Worm (Caenorhabditis elegans) whole organism, L1 larva: ENCODE results near the gene dmsr-8.

ENCODE experiments used
- aha-1 ChIP-seq: fragments of 150-350 bp; optimal IDR thresholded peaks from 2 replicates; lab custom pipeline; 2014; ENCODE audit warnings: missing biosample characterization, missing genetic modification characterization
- alr-1 ChIP-seq: fragments of 200-800 bp; sonication (Bioruptor generic); optimal IDR thresholded peaks from 2 replicates; lab custom pipeline; 2018; ENCODE audit warnings: borderline replicate concordance, mild to moderate bottlenecking, missing genetic modification characterization, missing compliant biosample characterization
- ceh-8 ChIP-seq: fragments of 200-800 bp; sonication (Bioruptor generic); optimal IDR thresholded peaks from 2 replicates; lab custom pipeline; 2018; ENCODE audit warnings: mild to moderate bottlenecking, missing genetic modification characterization, moderate library complexity, missing compliant biosample characterization
- ceh-82 ChIP-seq, 3 experiments: fragments of 150-350 bp in 1 of 3; sonication (generic microtip) in 2 of 3; optimal IDR thresholded peaks; 2 replicates each; lab custom pipeline; 2014 to 2017; ENCODE audit warnings: missing biosample characterization in 3 of 3, missing genetic modification characterization in 3 of 3
- ces-1 ChIP-seq: fragments of 150-350 bp; optimal IDR thresholded peaks from 2 replicates; lab custom pipeline; 2014; ENCODE audit warnings: missing biosample characterization, missing genetic modification reagents, missing genetic modification characterization
- dpl-1 ChIP-seq, 3 experiments: fragments of 150-350 bp in 2 of 3; sonication (generic microtip) in 1 of 3; optimal IDR thresholded peaks; 2 replicates each; lab custom pipeline; 2014 to 2017; ENCODE audit warnings: missing biosample characterization in 3 of 3, missing genetic modification characterization in 3 of 3, missing genetic modification reagents in 3 of 3
- dsc-1 ChIP-seq: sonication (generic microtip); optimal IDR thresholded peaks from 2 replicates; lab custom pipeline; 2016; ENCODE audit warnings: mild to moderate bottlenecking, missing genetic modification characterization, missing compliant biosample characterization
- efl-1 ChIP-seq, 4 experiments: fragments of 150-350 bp; optimal IDR thresholded peaks in 3 of 4; peaks in 1 of 4; 1 replicate in 1 of 4; 2 replicates in 3 of 4; lab custom pipeline; 2014; ENCODE audit warnings: missing biosample characterization in 2 of 4, missing genetic modification characterization in 2 of 4, missing genetic modification reagents in 2 of 4
- egl-27 ChIP-seq, 2 experiments: fragments of 150-350 bp in 1 of 2; sonication (generic microtip); optimal IDR thresholded peaks; 3 replicates each; lab custom pipeline; 2017 to 2018; ENCODE audit warnings: missing biosample characterization in 2 of 2, missing genetic modification characterization in 2 of 2, missing genetic modification reagents in 2 of 2
- elt-3 ChIP-seq, 6 experiments: fragments of 150-350 bp in 1 of 6; sonication (generic microtip); optimal IDR thresholded peaks; 2 replicates each; lab custom pipeline; 2017 to 2018; ENCODE audit warnings: missing biosample characterization in 6 of 6, missing genetic modification characterization in 6 of 6, inconsistent platforms in 1 of 6
- ets-5 ChIP-seq: fragments of 200-800 bp; sonication (Bioruptor generic); IDR thresholded peaks from 2 replicates; pipeline ENCODE4 v1.3.6; 2022; ENCODE audit warnings: missing genetic modification characterization, missing compliant biosample characterization
- fkh-10 ChIP-seq: sonication (generic microtip); optimal IDR thresholded peaks from 2 replicates; lab custom pipeline; 2017; ENCODE audit warnings: missing biosample characterization, missing genetic modification reagents, missing genetic modification characterization
- fkh-4 ChIP-seq: sonication (generic microtip); optimal IDR thresholded peaks from 2 replicates; lab custom pipeline; 2016; ENCODE audit warnings: missing compliant biosample characterization, missing genetic modification characterization, borderline replicate concordance
- fkh-8 ChIP-seq: sonication (generic microtip); optimal IDR thresholded peaks from 2 replicates; lab custom pipeline; 2016; ENCODE audit warnings: mild to moderate bottlenecking, missing genetic modification characterization, missing compliant biosample characterization
- hlh-4 ChIP-seq: sonication (generic microtip); optimal IDR thresholded peaks from 2 replicates; lab custom pipeline; 2016; ENCODE audit warnings: mild to moderate bottlenecking, missing genetic modification characterization, missing compliant biosample characterization
- irx-1 ChIP-seq: sonication (generic microtip); optimal IDR thresholded peaks from 2 replicates; lab custom pipeline; 2016; ENCODE audit warnings: missing genetic modification characterization, missing compliant biosample characterization
- lin-14 ChIP-seq: fragments of 200-800 bp; sonication (Bioruptor generic); optimal IDR thresholded peaks from 2 replicates; lab custom pipeline; 2018; ENCODE audit warnings: mild to moderate bottlenecking, missing genetic modification characterization, moderate library complexity, missing compliant biosample characterization
- lin-15B ChIP-seq: fragments of 150-350 bp; sonication (generic microtip); optimal IDR thresholded peaks from 3 replicates; lab custom pipeline; 2014; ENCODE audit warnings: missing biosample characterization, missing genetic modification characterization
- lin-39 ChIP-seq: fragments of 150-350 bp; optimal IDR thresholded peaks from 2 replicates; lab custom pipeline; 2014; ENCODE audit warnings: missing biosample characterization, missing genetic modification reagents, missing genetic modification characterization
- lsy-2 ChIP-seq, 2 experiments: fragments of 150-350 bp; optimal IDR thresholded peaks; 2 replicates each; lab custom pipeline; 2014; ENCODE audit warnings: missing biosample characterization in 2 of 2, missing genetic modification characterization in 2 of 2
- nhr-11 ChIP-seq: fragments of 150-350 bp; optimal IDR thresholded peaks from 2 replicates; lab custom pipeline; 2014; ENCODE audit warnings: missing biosample characterization, missing genetic modification characterization
- nhr-12 ChIP-seq: sonication (generic microtip); optimal IDR thresholded peaks from 2 replicates; lab custom pipeline; 2017; ENCODE audit warnings: missing biosample characterization, missing genetic modification characterization
- nhr-19 ChIP-seq: fragments of 200-800 bp; sonication (Bioruptor generic); conservative IDR thresholded peaks from 2 replicates; pipeline ENCODE4 v1.3.6; 2022; ENCODE audit warnings: missing genetic modification characterization, missing compliant biosample characterization
- nhr-28 ChIP-seq: fragments of 150-350 bp; optimal IDR thresholded peaks from 2 replicates; lab custom pipeline; 2014; ENCODE audit warnings: missing biosample characterization, missing genetic modification characterization
- nhr-76 ChIP-seq: sonication (generic microtip); optimal IDR thresholded peaks from 2 replicates; lab custom pipeline; 2017; ENCODE audit warnings: missing biosample characterization, missing genetic modification characterization
- nhr-84 ChIP-seq: sonication (generic microtip); optimal IDR thresholded peaks from 2 replicates; lab custom pipeline; 2017; ENCODE audit warnings: missing biosample characterization, missing genetic modification characterization
- nhr-85 ChIP-seq: sonication (generic microtip); peaks from one replicate; lab custom pipeline; 2016; ENCODE audit warnings: missing genetic modification characterization, inconsistent platforms, missing compliant biosample characterization
- nhr-90 ChIP-seq: sonication (generic microtip); optimal IDR thresholded peaks from 2 replicates; lab custom pipeline; 2016; ENCODE audit warnings: mild to moderate bottlenecking, missing genetic modification characterization, missing compliant biosample characterization; ENCODE audit not compliant: poor library complexity
- pag-3 ChIP-seq: sonication (generic microtip); optimal IDR thresholded peaks from 2 replicates; lab custom pipeline; 2017; ENCODE audit warnings: missing genetic modification characterization, mild to moderate bottlenecking, missing compliant biosample characterization, antibody characterized with exemption, borderline replicate concordance; ENCODE audit not compliant: insufficient read depth
- pax-3 ChIP-seq: fragments of 200-800 bp; sonication (Bioruptor generic); optimal IDR thresholded peaks from 2 replicates; lab custom pipeline; 2018; ENCODE audit warnings: mild to moderate bottlenecking, missing genetic modification characterization, moderate library complexity, missing compliant biosample characterization
- swsn-7 ChIP-seq: sonication (generic microtip); optimal IDR thresholded peaks from 2 replicates; lab custom pipeline; 2016; ENCODE audit warnings: missing genetic modification characterization, missing compliant biosample characterization
- tbx-2 ChIP-seq: sonication (generic microtip); optimal IDR thresholded peaks from 2 replicates; lab custom pipeline; 2016; ENCODE audit warnings: missing genetic modification characterization, missing compliant biosample characterization
- unc-130 ChIP-seq: fragments of 150-350 bp; optimal IDR thresholded peaks from 2 replicates; lab custom pipeline; 2017; ENCODE audit warnings: missing biosample characterization, missing genetic modification characterization, inconsistent platforms
- unc-86 ChIP-seq: sonication (generic microtip); optimal IDR thresholded peaks from 2 replicates; lab custom pipeline; 2016; ENCODE audit warnings: missing genetic modification characterization, missing compliant biosample characterization
- xbp-1 ChIP-seq: sonication (generic microtip); optimal IDR thresholded peaks from 2 replicates; lab custom pipeline; 2016; ENCODE audit warnings: missing genetic modification characterization, missing compliant biosample characterization
- ztf-4 ChIP-seq: fragments of 150-350 bp; optimal IDR thresholded peaks from 2 replicates; lab custom pipeline; 2014; ENCODE audit warnings: missing biosample characterization, missing genetic modification characterization

Gene dmsr-8

DNA sequence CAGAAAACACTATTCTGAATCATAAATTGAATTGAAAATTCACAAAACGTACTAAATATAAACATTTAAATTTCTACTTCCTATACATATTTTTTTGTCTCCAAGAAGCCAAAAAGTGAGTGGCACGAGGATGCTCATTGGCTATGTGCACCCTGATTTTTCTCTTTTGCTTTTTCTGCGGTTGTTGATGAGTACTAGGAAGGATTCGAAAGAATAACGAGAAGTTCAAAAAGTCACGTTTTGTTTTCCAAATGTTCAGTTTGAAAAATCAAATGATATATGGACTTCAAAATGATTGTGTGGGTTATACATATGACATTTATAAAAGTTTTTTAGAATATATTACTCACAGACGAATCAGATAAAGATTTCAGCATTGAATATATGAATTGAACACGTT is 49.4 kb downstream of the dmsr-8 start:
- TF ChIP-seq lsy-2 (tag; optimal IDR thresholded peaks at IDR 0.05; lab: Kevin White, UChicago) (peak in 1 of 2 experiments; percentile 12), lin-15B (tag; lab: Kevin White, UChicago) (no peak), fkh-10 (no peak), fkh-8 (tag; lab: Kevin White, UChicago) (peak; percentile 33), irx-1 (tag; lab: Kevin White, UChicago) (no peak), unc-86 (no peak), lin-39 (no peak), nhr-12 (tag; lab: Kevin White, UChicago) (no peak), ets-5 (GFP tag; lab: Robert Waterston, UW) (no peak), unc-130 (tag; lab: Kevin White, UChicago) (no peak), nhr-76 (tag; lab: Kevin White, UChicago) (no peak), dpl-1 (GFP tag; optimal IDR thresholded peaks at IDR 0.05; lab: Kevin White, UChicago) (no peak), aha-1 (no peak), nhr-19 (GFP tag; lab: Robert Waterston, UW) (no peak), pag-3 (tag; lab: Kevin White, UChicago) (no peak), ceh-8 (GFP tag; lab: Kevin White, UChicago) (no peak), lin-14 (peak; percentile 41), pax-3 (no peak), alr-1 (tag; lab: Kevin White, UChicago) (no peak), egl-27 (tag; optimal IDR thresholded peaks at IDR 0.05; lab: Kevin White, UChicago) (no peak), nhr-11 (tag; lab: Kevin White, UChicago) (no peak), nhr-90 (tag; lab: Kevin White, UChicago) (no peak)
- TF ChIP-seq, all 84 proteins: peak for 3

DNA sequence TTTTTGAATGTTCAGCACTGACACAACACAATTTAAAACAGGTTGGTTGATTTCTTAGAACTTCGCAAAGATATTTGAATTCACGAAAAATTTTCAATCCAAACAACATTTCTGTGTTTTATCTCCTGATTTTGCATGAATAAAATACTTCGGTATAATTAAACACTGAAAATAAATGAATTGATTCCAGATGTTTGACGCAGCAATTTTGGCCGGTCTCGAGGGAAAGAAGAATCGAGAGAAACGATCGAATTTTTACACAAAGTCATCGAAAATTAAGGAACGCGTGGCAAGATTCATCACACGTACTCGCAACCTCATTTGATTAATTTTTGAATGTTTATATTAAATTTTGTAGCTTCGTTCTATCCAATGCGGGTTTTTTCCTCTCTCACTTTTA is 50.0 kb downstream of the dmsr-8 start:
- TF ChIP-seq efl-1 (optimal IDR thresholded peaks at IDR 0.05; lab: Kevin White, UChicago) (no peak), efl-1 (GFP tag; optimal IDR thresholded peaks at IDR 0.05 in 1 of 2; lab: Kevin White, UChicago) (no peak), pax-3 (no peak), ztf-4 (no peak), fkh-4 (tag; lab: Kevin White, UChicago) (peak; percentile 87), tbx-2 (tag; lab: Kevin White, UChicago) (no peak), dsc-1 (peak; percentile 96), swsn-7 (tag; lab: Kevin White, UChicago) (no peak), lin-39 (no peak), xbp-1 (no peak), dpl-1 (GFP tag; optimal IDR thresholded peaks at IDR 0.05; lab: Kevin White, UChicago) (no peak), ceh-82 (tag; optimal IDR thresholded peaks at IDR 0.05; lab: Kevin White, UChicago) (no peak), nhr-84 (tag; lab: Kevin White, UChicago) (no peak), nhr-28 (no peak), nhr-85 (tag; lab: Kevin White, UChicago) (peak; percentile 61), ces-1 (GFP tag; lab: Kevin White, UChicago) (no peak)

- no peak for TF ChIP-seq nhr-90 (tag; lab: Kevin White, UChicago)
- no peak for TF ChIP-seq elt-3 (tag; optimal IDR thresholded peaks at IDR 0.05; lab: Kevin White, UChicago)
- no peak for TF ChIP-seq hlh-4 (tag; lab: Kevin White, UChicago)
These were observed 50.9 kb downstream of the dmsr-8 start, which contains the start of gene F22E12.3 for ce11 chrV:10463276-10463675. TSS of gene F22E12.3 (minus strand) at chrV:10463376.

DNA sequence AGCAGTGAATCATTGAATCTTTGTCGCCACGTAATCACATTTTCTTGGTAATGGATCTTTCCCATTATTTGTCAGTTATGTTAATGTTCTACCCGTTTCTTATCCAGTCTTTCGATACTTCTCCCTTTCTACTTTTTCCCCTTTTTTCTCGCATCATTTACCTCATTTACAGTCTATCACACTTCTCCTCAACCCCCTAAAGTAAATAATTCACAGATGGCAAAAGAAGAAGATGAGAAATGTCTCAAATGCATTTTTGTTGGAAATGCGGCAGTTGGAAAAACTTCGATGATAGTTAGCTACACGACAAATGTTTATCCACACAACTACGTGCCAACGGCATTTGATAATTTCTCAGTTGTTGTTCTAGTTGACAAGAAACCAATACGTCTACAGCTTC is 52.1 kb downstream of the dmsr-8 start, which contains the start of gene chw-1:
Gene chw-1 (plus strand): TSS at position 217 of the 400 bp plus-strand sequence.
- TF ChIP-seq efl-1 (optimal IDR thresholded peaks at IDR 0.05; lab: Kevin White, UChicago): no peak
- TF ChIP-seq efl-1 (GFP tag; optimal IDR thresholded peaks at IDR 0.05 in 1 of 2; lab: Kevin White, UChicago): no peak
- peak; percentile 32 for TF ChIP-seq nhr-85 (tag; lab: Kevin White, UChicago)
